Worm (Caenorhabditis elegans) whole organism, L2 larva: Measurements from ENCODE around the gene T20D3.14.

ENCODE experiments used
- C34F6.9 ChIP-seq: fragments of 150-350 bp; optimal IDR thresholded peaks from 2 replicates; lab custom pipeline; 2014; ENCODE audit warnings: missing biosample characterization, missing genetic modification characterization
- ZK546.5 ChIP-seq: sonication (generic microtip); optimal IDR thresholded peaks from 2 replicates; lab custom pipeline; 2017; ENCODE audit warnings: missing biosample characterization, missing genetic modification characterization
- alr-1 ChIP-seq: fragments of 150-350 bp; optimal IDR thresholded peaks from 2 replicates; lab custom pipeline; 2014; ENCODE audit warnings: missing biosample characterization, missing genetic modification characterization
- aly-2 ChIP-seq: fragments of 150-350 bp; optimal IDR thresholded peaks from 2 replicates; lab custom pipeline; 2014; ENCODE audit warnings: missing biosample characterization, missing genetic modification characterization
- blmp-1 ChIP-seq: sonication (generic microtip); optimal IDR thresholded peaks from 2 replicates; lab custom pipeline; 2017; ENCODE audit warnings: missing genetic modification characterization, mild to moderate bottlenecking, missing compliant biosample characterization, antibody characterized with exemption, moderate library complexity; ENCODE audit not compliant: insufficient read depth
- ceh-16 ChIP-seq: fragments of 150-350 bp; optimal IDR thresholded peaks from 2 replicates; lab custom pipeline; 2014; ENCODE audit warnings: missing biosample characterization, missing genetic modification characterization
- ceh-82 ChIP-seq: fragments of 150-350 bp; optimal IDR thresholded peaks from 2 replicates; lab custom pipeline; 2014; ENCODE audit warnings: missing biosample characterization, missing genetic modification characterization
- crh-2 ChIP-seq: sonication (generic microtip); optimal IDR thresholded peaks from 2 replicates; lab custom pipeline; 2017; ENCODE audit warnings: missing biosample characterization, missing genetic modification characterization
- egl-27 ChIP-seq: sonication (generic microtip); optimal IDR thresholded peaks from 3 replicates; lab custom pipeline; 2017; ENCODE audit warnings: missing biosample characterization, missing genetic modification reagents, missing genetic modification characterization
- elt-1 ChIP-seq: fragments of 150-350 bp; optimal IDR thresholded peaks from 2 replicates; lab custom pipeline; 2014; ENCODE audit warnings: missing biosample characterization, missing genetic modification characterization
- fos-1 ChIP-seq: fragments of 150-350 bp; optimal IDR thresholded peaks from 2 replicates; lab custom pipeline; 2014; ENCODE audit warnings: missing biosample characterization, missing genetic modification characterization
- gmeb-1 ChIP-seq: fragments of 150-350 bp; optimal IDR thresholded peaks from 2 replicates; lab custom pipeline; 2014; ENCODE audit warnings: missing biosample characterization, missing genetic modification characterization
- lin-11 ChIP-seq: fragments of 150-350 bp; sonication (generic microtip); optimal IDR thresholded peaks from 2 replicates; lab custom pipeline; 2014; ENCODE audit warnings: missing biosample characterization, missing genetic modification characterization, inconsistent platforms, mixed read lengths
- lin-13 ChIP-seq: fragments of 150-350 bp; optimal IDR thresholded peaks from 2 replicates; lab custom pipeline; 2014; ENCODE audit warnings: missing biosample characterization, missing genetic modification reagents, missing genetic modification characterization
- lsy-2 ChIP-seq, 2 experiments: fragments of 150-350 bp in 1 of 2; sonication (generic microtip) in 1 of 2; optimal IDR thresholded peaks; 2 replicates each; lab custom pipeline; 2014 to 2017; ENCODE audit warnings: missing biosample characterization in 2 of 2, missing genetic modification characterization in 2 of 2
- mbf-1 ChIP-seq: sonication (generic microtip); optimal IDR thresholded peaks from 2 replicates; lab custom pipeline; 2017; ENCODE audit warnings: missing biosample characterization, missing genetic modification characterization
- mdl-1 ChIP-seq, 2 experiments: fragments of 150-350 bp in 1 of 2; sonication (generic microtip) in 1 of 2; optimal IDR thresholded peaks; 2 replicates each; lab custom pipeline; 2017; ENCODE audit warnings: missing biosample characterization in 2 of 2, missing genetic modification characterization in 2 of 2
- nhr-10 ChIP-seq: sonication (generic microtip); optimal IDR thresholded peaks from 2 replicates; lab custom pipeline; 2017; ENCODE audit warnings: missing biosample characterization, missing genetic modification characterization
- nhr-12 ChIP-seq: fragments of 150-350 bp; optimal IDR thresholded peaks from 2 replicates; lab custom pipeline; 2014; ENCODE audit warnings: missing biosample characterization, missing genetic modification characterization
- nhr-129 ChIP-seq: fragments of 150-350 bp; optimal IDR thresholded peaks from 2 replicates; lab custom pipeline; 2014; ENCODE audit warnings: missing biosample characterization, missing genetic modification characterization
- nhr-23 ChIP-seq: fragments of 150-350 bp; optimal IDR thresholded peaks from 2 replicates; lab custom pipeline; 2014; ENCODE audit warnings: missing biosample characterization, missing genetic modification reagents, missing genetic modification characterization
- nhr-237 ChIP-seq: fragments of 150-350 bp; optimal IDR thresholded peaks from 2 replicates; lab custom pipeline; 2014; ENCODE audit warnings: missing biosample characterization, missing genetic modification characterization
- nhr-6 ChIP-seq: fragments of 150-350 bp; optimal IDR thresholded peaks from 2 replicates; lab custom pipeline; 2014; ENCODE audit warnings: missing biosample characterization, missing genetic modification characterization
- peb-1 ChIP-seq: fragments of 150-350 bp; optimal IDR thresholded peaks from 2 replicates; lab custom pipeline; 2014; ENCODE audit warnings: missing biosample characterization, missing genetic modification characterization
- sem-4 ChIP-seq: fragments of 150-350 bp; optimal IDR thresholded peaks from 2 replicates; lab custom pipeline; 2014; ENCODE audit warnings: missing biosample characterization, missing genetic modification reagents, missing genetic modification characterization
- skn-1 ChIP-seq: sonication (generic microtip); optimal IDR thresholded peaks from 2 replicates; lab custom pipeline; 2017; ENCODE audit warnings: missing biosample characterization, missing genetic modification characterization
- sma-3 ChIP-seq: sonication (generic microtip); optimal IDR thresholded peaks from 2 replicates; lab custom pipeline; 2016; ENCODE audit warnings: missing genetic modification reagents, missing genetic modification characterization, missing compliant biosample characterization
- sma-9 ChIP-seq, 2 experiments: fragments of 150-350 bp in 1 of 2; sonication (generic microtip) in 1 of 2; optimal IDR thresholded peaks; 2 replicates each; lab custom pipeline; 2014 to 2016; ENCODE audit warnings: missing genetic modification characterization in 2 of 2, mild to moderate bottlenecking in 1 of 2, missing biosample characterization in 1 of 2, missing compliant biosample characterization in 1 of 2, missing genetic modification reagents in 1 of 2, moderate library complexity in 1 of 2
- snpc-4 ChIP-seq: fragments of 150-350 bp; optimal IDR thresholded peaks from 2 replicates; lab custom pipeline; 2014; ENCODE audit warnings: missing biosample characterization, missing genetic modification characterization
- unc-39 ChIP-seq: fragments of 150-350 bp; optimal IDR thresholded peaks from 2 replicates; lab custom pipeline; 2014; ENCODE audit warnings: missing biosample characterization, missing genetic modification characterization
- unc-55 ChIP-seq: fragments of 150-350 bp; sonication (generic microtip); optimal IDR thresholded peaks from 3 replicates; lab custom pipeline; 2014; ENCODE audit warnings: missing biosample characterization, missing genetic modification reagents, missing genetic modification characterization
- unc-62 ChIP-seq: fragments of 150-350 bp; optimal IDR thresholded peaks from 2 replicates; lab custom pipeline; 2014; ENCODE audit warnings: missing biosample characterization, missing genetic modification reagents, missing genetic modification characterization
- zag-1 ChIP-seq: fragments of 150-350 bp; optimal IDR thresholded peaks from 2 replicates; lab custom pipeline; 2014; ENCODE audit warnings: missing biosample characterization, missing genetic modification characterization
- ztf-11 ChIP-seq: sonication (generic microtip); optimal IDR thresholded peaks from 2 replicates; lab custom pipeline; 2017; ENCODE audit warnings: missing biosample characterization, missing genetic modification characterization
- ztf-4 ChIP-seq: fragments of 150-350 bp; optimal IDR thresholded peaks from 2 replicates; lab custom pipeline; 2014; ENCODE audit warnings: missing biosample characterization, missing genetic modification characterization

The T20D3.14 gene

ce11 chrIV:9336538-9337090, 905 bp upstream of the T20D3.14 start, which contains the start of gene T20D3.5:
TSS of gene T20D3.5 (plus strand) at chrIV:9337040.
- TF ChIP-seq nhr-12, result no peak
- TF ChIP-seq nhr-6 (tag; lab: Kevin White, UChicago), result no peak
- no peak for TF ChIP-seq lsy-2 (tag; optimal IDR thresholded peaks at IDR 0.05; lab: Kevin White, UChicago)
- TF ChIP-seq ztf-4, result no peak
- no peak for TF ChIP-seq skn-1 (tag; lab: Kevin White, UChicago)
- no peak for TF ChIP-seq blmp-1 (tag; lab: Kevin White, UChicago)
- no peak for TF ChIP-seq sma-3 (GFP tag; lab: Kevin White, UChicago)
- TF ChIP-seq lin-11 (tag; lab: Kevin White, UChicago), result no peak
- TF ChIP-seq C34F6.9, result no peak
- no peak for TF ChIP-seq unc-55 (GFP tag; lab: Kevin White, UChicago)
- TF ChIP-seq nhr-10, result no peak
- TF ChIP-seq nhr-129, result no peak
- TF ChIP-seq, all 48 proteins: peak for 0

ce11 chrIV:9333007-9333406, 2.7 kb downstream of the T20D3.14 start:
- TF ChIP-seq nhr-23 (tag; lab: Kevin White, UChicago), result no peak
- peak; percentile 6 for TF ChIP-seq sma-9 (GFP tag; optimal IDR thresholded peaks at IDR 0.05; lab: Kevin White, UChicago)
- no peak for TF ChIP-seq sma-9 (tag; optimal IDR thresholded peaks at IDR 0.05; lab: Kevin White, UChicago)
- no peak for TF ChIP-seq lin-13
- TF ChIP-seq ceh-16 (tag; lab: Kevin White, UChicago), result no peak
- TF ChIP-seq sma-3 (GFP tag; lab: Kevin White, UChicago), result no peak
- peak; percentile 10 for TF ChIP-seq gmeb-1
- no peak for TF ChIP-seq nhr-6 (tag; lab: Kevin White, UChicago)
- TF ChIP-seq crh-2, result peak; percentile 73
- peak; percentile 97 for TF ChIP-seq fos-1 (tag; lab: Kevin White, UChicago)

DNA sequence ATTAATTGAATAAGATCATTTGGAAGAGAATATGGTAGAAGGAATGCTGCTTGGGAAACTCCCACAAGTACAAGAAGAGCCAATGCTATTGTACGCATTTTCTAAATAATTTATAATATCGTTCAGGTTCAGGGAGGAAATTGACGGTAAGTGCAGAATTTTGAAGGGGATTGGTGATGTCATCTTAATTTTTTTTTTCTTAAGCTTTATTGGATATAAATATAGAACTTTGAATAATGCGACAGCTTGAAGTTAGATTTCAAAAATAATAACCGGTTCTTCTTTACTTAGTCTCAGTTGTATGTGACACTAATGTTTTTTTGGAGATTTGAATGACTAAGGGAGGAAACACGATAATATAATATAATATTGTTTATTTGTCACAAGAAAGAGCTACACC, 5.0 kb downstream of the T20D3.14 start, which contains the start of gene nspg-7.1:
Gene nspg-7.1, minus strand, starts transcription at position 101 of the 400 bp plus-strand sequence.
- no peak for TF ChIP-seq unc-62
- no peak for TF ChIP-seq sma-9 (GFP tag; optimal IDR thresholded peaks at IDR 0.05; lab: Kevin White, UChicago)
- TF ChIP-seq sma-9 (tag; optimal IDR thresholded peaks at IDR 0.05; lab: Kevin White, UChicago), result no peak
- TF ChIP-seq nhr-12, result no peak
- TF ChIP-seq nhr-10, result no peak
- no peak for TF ChIP-seq ztf-11 (tag; lab: Kevin White, UChicago)
- no peak for TF ChIP-seq egl-27 (tag; lab: Kevin White, UChicago)
- TF ChIP-seq elt-1 (tag; lab: Kevin White, UChicago), result no peak
- no peak for TF ChIP-seq unc-55 (GFP tag; lab: Kevin White, UChicago)
- no peak for TF ChIP-seq ztf-4

DNA sequence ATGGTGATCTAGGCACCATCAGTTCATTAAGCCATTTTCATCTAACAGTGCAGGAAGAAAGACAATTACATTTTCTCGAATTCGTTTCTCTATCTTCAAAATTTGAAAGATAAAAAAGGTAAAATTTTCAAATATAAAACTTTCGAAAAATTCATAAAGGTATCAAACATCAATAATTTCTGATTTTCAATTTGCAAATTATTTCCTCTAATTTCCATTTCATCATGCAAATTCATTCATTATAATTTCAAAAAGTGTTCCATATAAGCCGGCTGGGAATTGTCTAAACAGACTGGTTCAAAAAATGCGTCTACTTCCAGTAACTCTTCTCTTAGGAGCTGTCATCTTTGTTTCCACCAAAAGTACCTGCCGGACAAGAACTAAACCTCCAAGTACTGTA, 8.0 kb downstream of the T20D3.14 start, which contains the start of gene clec-183:
Gene clec-183, plus strand, starts transcription at position 301 of the 400 bp plus-strand sequence.
- TF ChIP-seq ZK546.5 (tag; lab: Kevin White, UChicago), result no peak
- TF ChIP-seq unc-39, result no peak
- no peak for TF ChIP-seq mbf-1 (tag; lab: Kevin White, UChicago)
- TF ChIP-seq fos-1 (tag; lab: Kevin White, UChicago), result no peak
- TF ChIP-seq snpc-4 (tag; lab: Kevin White, UChicago), result no peak
- TF ChIP-seq skn-1 (tag; lab: Kevin White, UChicago), result no peak
- TF ChIP-seq peb-1 (tag; lab: Kevin White, UChicago), result no peak
- no peak for TF ChIP-seq ceh-82
- no peak for TF ChIP-seq nhr-10
- TF ChIP-seq elt-1 (tag; lab: Kevin White, UChicago), result no peak
- no peak for TF ChIP-seq unc-62
- TF ChIP-seq nhr-237 (tag; lab: Kevin White, UChicago), result no peak
- no peak for TF ChIP-seq zag-1 (tag; lab: Kevin White, UChicago)
- no peak for TF ChIP-seq aly-2 (tag; lab: Kevin White, UChicago)
- no peak for TF ChIP-seq mdl-1 (tag; optimal IDR thresholded peaks at IDR 0.05; lab: Kevin White, UChicago)
- TF ChIP-seq ceh-16 (tag; lab: Kevin White, UChicago), result no peak
- TF ChIP-seq sem-4 (tag; lab: Kevin White, UChicago), result no peak
- no peak for TF ChIP-seq alr-1 (tag; lab: Kevin White, UChicago)
- no peak for TF ChIP-seq lin-11 (tag; lab: Kevin White, UChicago)
- TF ChIP-seq, all 48 proteins: peak for 0
